Worm (Caenorhabditis elegans) whole organism, L4 larva: ENCODE measurements around the gene rps-21.
A peak's percentile ranks its signal among the peaks of the same experiment; 100 is the strongest.

Source experiments
- F26F4.8 ChIP-seq: fragments of 200-800 bp; sonication (Bioruptor generic); conservative IDR thresholded peaks from 2 replicates; pipeline ENCODE4 v1.3.6; 2022; ENCODE audit warnings: missing genetic modification characterization, missing compliant biosample characterization
- F49E8.2 ChIP-seq: sonication (generic microtip); optimal IDR thresholded peaks from 2 replicates; lab custom pipeline; 2016; ENCODE audit warnings: missing compliant biosample characterization, mild to moderate bottlenecking, missing genetic modification characterization, borderline replicate concordance
- R02D3.7 ChIP-seq: fragments of 150-350 bp; sonication (generic microtip); optimal IDR thresholded peaks from 3 replicates; lab custom pipeline; 2014; ENCODE audit warnings: missing biosample characterization, missing genetic modification characterization
- T20F7.1 ChIP-seq: fragments of 200-800 bp; sonication (Bioruptor generic); optimal IDR thresholded peaks from 2 replicates; lab custom pipeline; 2018; ENCODE audit warnings: mild to moderate bottlenecking, missing genetic modification characterization, missing compliant biosample characterization
- Y105C5A.15 ChIP-seq: fragments of 200-800 bp; sonication (Bioruptor generic); IDR thresholded peaks from 2 replicates; pipeline ENCODE4 v1.3.6; 2022; ENCODE audit warnings: missing genetic modification characterization, missing compliant biosample characterization
- ZK546.5 ChIP-seq, 2 experiments: sonication (generic microtip); optimal IDR thresholded peaks; 2 replicates each; lab custom pipeline; 2017; ENCODE audit warnings: missing biosample characterization in 2 of 2, missing genetic modification characterization in 2 of 2
- aly-2 ChIP-seq: sonication (generic microtip); optimal IDR thresholded peaks from 2 replicates; lab custom pipeline; 2018; ENCODE audit warnings: missing biosample characterization, missing genetic modification characterization
- ama-1 ChIP-seq: fragments of 150-350 bp; optimal IDR thresholded peaks from 2 replicates; lab custom pipeline; 2014; ENCODE audit warnings: inconsistent platforms, mixed read lengths
- ceh-44 ChIP-seq: fragments of 200-800 bp; sonication (Bioruptor generic); IDR thresholded peaks from 2 replicates; pipeline ENCODE4 v1.3.6; 2022; ENCODE audit warnings: missing genetic modification reagents, missing genetic modification characterization, missing compliant biosample characterization
- ceh-82 ChIP-seq: sonication (generic microtip); optimal IDR thresholded peaks from 2 replicates; lab custom pipeline; 2017; ENCODE audit warnings: missing biosample characterization, missing genetic modification characterization
- ces-1 ChIP-seq: fragments of 150-350 bp; sonication (generic microtip); optimal IDR thresholded peaks from 4 replicates; lab custom pipeline; 2014; ENCODE audit warnings: missing biosample characterization, missing genetic modification reagents, missing genetic modification characterization
- ctbp-1 ChIP-seq: fragments of 200-800 bp; sonication (Bioruptor generic); IDR thresholded peaks from 2 replicates; pipeline ENCODE4 v1.3.6; 2022; ENCODE audit warnings: missing genetic modification reagents, missing genetic modification characterization, missing compliant biosample characterization
- daf-12 ChIP-seq: fragments of 150-350 bp; optimal IDR thresholded peaks from 2 replicates; lab custom pipeline; 2014; ENCODE audit warnings: missing biosample characterization, missing genetic modification reagents, missing genetic modification characterization
- daf-16 ChIP-seq, 3 experiments: sonication (generic microtip); optimal IDR thresholded peaks; 2 replicates each; lab custom pipeline; 2016 to 2017; ENCODE audit warnings: missing genetic modification characterization in 3 of 3, missing genetic modification reagents in 3 of 3, mild to moderate bottlenecking in 2 of 3, missing compliant biosample characterization in 2 of 3, missing biosample characterization in 1 of 3, moderate library complexity in 1 of 3
- daf-19 ChIP-seq: fragments of 200-800 bp; sonication (Bioruptor generic); conservative IDR thresholded peaks from 2 replicates; pipeline ENCODE4 v1.3.6; 2022; ENCODE audit warnings: missing genetic modification characterization, missing compliant biosample characterization
- dmd-8 ChIP-seq: fragments of 200-800 bp; sonication (Bioruptor generic); IDR thresholded peaks from 2 replicates; pipeline ENCODE4 v1.3.6; 2022; ENCODE audit warnings: missing genetic modification characterization, missing compliant biosample characterization
- dmd-9 ChIP-seq: fragments of 200-800 bp; sonication (Bioruptor generic); IDR thresholded peaks from 2 replicates; pipeline ENCODE4 v1.3.6; 2022; ENCODE audit warnings: missing genetic modification reagents, missing genetic modification characterization, missing compliant biosample characterization
- dpl-1 ChIP-seq: fragments of 150-350 bp; optimal IDR thresholded peaks from 2 replicates; lab custom pipeline; 2014; ENCODE audit warnings: missing biosample characterization, missing genetic modification reagents, missing genetic modification characterization
- egl-27 ChIP-seq: sonication (generic microtip); optimal IDR thresholded peaks from 3 replicates; lab custom pipeline; 2017; ENCODE audit warnings: missing biosample characterization, missing genetic modification reagents, missing genetic modification characterization
- egl-43 ChIP-seq: fragments of 200-800 bp; sonication (Bioruptor generic); IDR thresholded peaks from 2 replicates; pipeline ENCODE4 v1.3.6; 2022; ENCODE audit warnings: missing genetic modification reagents, missing genetic modification characterization, missing compliant biosample characterization
- hlh-11 ChIP-seq: fragments of 200-800 bp; sonication (Bioruptor generic); optimal IDR thresholded peaks from 2 replicates; lab custom pipeline; 2018; ENCODE audit warnings: mild to moderate bottlenecking, missing genetic modification characterization, missing compliant biosample characterization
- lin-1 ChIP-seq: fragments of 200-800 bp; sonication (Bioruptor generic); IDR thresholded peaks from 2 replicates; pipeline ENCODE4 v1.3.6; 2022; ENCODE audit warnings: missing genetic modification reagents, missing genetic modification characterization, missing compliant biosample characterization
- lin-13 ChIP-seq: fragments of 150-350 bp; optimal IDR thresholded peaks from 2 replicates; lab custom pipeline; 2014; ENCODE audit warnings: missing biosample characterization, missing genetic modification reagents, missing genetic modification characterization
- lin-38 ChIP-seq: fragments of 200-800 bp; sonication (Bioruptor generic); IDR thresholded peaks from 2 replicates; pipeline ENCODE4 v1.3.6; 2022; ENCODE audit warnings: missing genetic modification reagents, missing genetic modification characterization, missing compliant biosample characterization
- lir-3 ChIP-seq: sonication (generic microtip); optimal IDR thresholded peaks from 2 replicates; lab custom pipeline; 2016; ENCODE audit warnings: mild to moderate bottlenecking, missing genetic modification characterization, missing compliant biosample characterization
- madf-5 ChIP-seq, 2 experiments: fragments of 200-800 bp; sonication (Bioruptor generic); IDR thresholded peaks; 2 replicates each; pipeline ENCODE4 v1.3.6; 2022; ENCODE audit warnings: missing compliant biosample characterization in 2 of 2, missing genetic modification characterization in 2 of 2
- madf-9 ChIP-seq: fragments of 200-800 bp; sonication (Bioruptor generic); conservative IDR thresholded peaks from 2 replicates; pipeline ENCODE4 v1.3.6; 2022; ENCODE audit warnings: missing genetic modification reagents, missing genetic modification characterization, missing compliant biosample characterization
- mdl-1 ChIP-seq, 2 experiments: fragments of 150-350 bp in 1 of 2; sonication (generic microtip) in 1 of 2; optimal IDR thresholded peaks; 2 replicates each; lab custom pipeline; 2014 to 2017; ENCODE audit warnings: missing biosample characterization in 2 of 2, missing genetic modification characterization in 2 of 2
- mdt-29 ChIP-seq: fragments of 200-800 bp; sonication (Bioruptor generic); IDR thresholded peaks from 2 replicates; pipeline ENCODE4 v1.3.6; 2022; ENCODE audit warnings: missing genetic modification reagents, missing genetic modification characterization, missing compliant biosample characterization
- mep-1 ChIP-seq: fragments of 150-350 bp; sonication (generic microtip); optimal IDR thresholded peaks from 3 replicates; lab custom pipeline; 2014; ENCODE audit warnings: missing biosample characterization, missing genetic modification characterization
- mes-2 ChIP-seq: sonication (generic microtip); optimal IDR thresholded peaks from 2 replicates; lab custom pipeline; 2016; ENCODE audit warnings: missing genotype, mild to moderate bottlenecking, missing genetic modification characterization, missing compliant biosample characterization; ENCODE audit not compliant: poor library complexity, severe bottlenecking
- mxl-2 ChIP-seq: fragments of 200-800 bp; sonication (Bioruptor generic); conservative IDR thresholded peaks from 2 replicates; pipeline ENCODE4 v1.3.6; 2022; ENCODE audit warnings: missing genetic modification reagents, missing genetic modification characterization, missing compliant biosample characterization
- nhr-10 ChIP-seq: fragments of 150-350 bp; optimal IDR thresholded peaks from 2 replicates; lab custom pipeline; 2014; ENCODE audit warnings: missing biosample characterization, missing genetic modification characterization
- nhr-102 ChIP-seq: sonication (generic microtip); optimal IDR thresholded peaks from 2 replicates; lab custom pipeline; 2016; ENCODE audit warnings: mild to moderate bottlenecking, missing genetic modification characterization, moderate library complexity, missing compliant biosample characterization
- nhr-111 ChIP-seq: fragments of 200-800 bp; sonication (Bioruptor generic); optimal IDR thresholded peaks from 2 replicates; lab custom pipeline; 2018; ENCODE audit warnings: mild to moderate bottlenecking, missing genetic modification characterization, missing compliant biosample characterization
- nhr-237 ChIP-seq: sonication (generic microtip); optimal IDR thresholded peaks from 2 replicates; lab custom pipeline; 2017; ENCODE audit warnings: missing biosample characterization, missing genetic modification characterization
- nhr-28 ChIP-seq: fragments of 150-350 bp; optimal IDR thresholded peaks from 2 replicates; lab custom pipeline; 2014; ENCODE audit warnings: missing biosample characterization, missing genetic modification characterization
- nhr-42 ChIP-seq: fragments of 200-800 bp; sonication (Bioruptor generic); IDR thresholded peaks from 2 replicates; pipeline ENCODE4 v1.3.6; 2022; ENCODE audit warnings: missing genetic modification characterization, missing compliant biosample characterization
- nhr-48 ChIP-seq: sonication (generic microtip); optimal IDR thresholded peaks from 2 replicates; lab custom pipeline; 2016; ENCODE audit warnings: mild to moderate bottlenecking, missing genetic modification characterization, missing compliant biosample characterization
- nhr-6 ChIP-seq: fragments of 150-350 bp; optimal IDR thresholded peaks from 2 replicates; lab custom pipeline; 2014; ENCODE audit warnings: missing biosample characterization, missing genetic modification characterization
- nhr-76 ChIP-seq: fragments of 150-350 bp; optimal IDR thresholded peaks from 2 replicates; lab custom pipeline; 2014; ENCODE audit warnings: missing biosample characterization, missing genetic modification characterization
- rbr-2 ChIP-seq: sonication (generic microtip); optimal IDR thresholded peaks from 2 replicates; lab custom pipeline; 2016; ENCODE audit warnings: missing genotype, missing genetic modification characterization, missing compliant biosample characterization
- sdz-12 ChIP-seq: fragments of 200-800 bp; sonication (Bioruptor generic); optimal IDR thresholded peaks from 2 replicates; lab custom pipeline; 2018; ENCODE audit warnings: mild to moderate bottlenecking, missing genetic modification characterization, missing compliant biosample characterization
- set-16 ChIP-seq: fragments of 200-800 bp; sonication (Bioruptor generic); IDR thresholded peaks from 2 replicates; pipeline ENCODE4 v1.3.6; 2022; ENCODE audit warnings: missing genetic modification reagents, missing genetic modification characterization, missing compliant biosample characterization
- spr-1 ChIP-seq: sonication (generic microtip); optimal IDR thresholded peaks from 2 replicates; lab custom pipeline; 2016; ENCODE audit warnings: mild to moderate bottlenecking, missing genetic modification characterization, missing compliant biosample characterization
- tag-97 ChIP-seq: fragments of 200-800 bp; sonication (Bioruptor generic); IDR thresholded peaks from 2 replicates; pipeline ENCODE4 v1.3.6; 2022; ENCODE audit warnings: missing genetic modification characterization, missing compliant biosample characterization
- unc-39 ChIP-seq: sonication (generic microtip); optimal IDR thresholded peaks from 2 replicates; lab custom pipeline; 2017; ENCODE audit warnings: missing biosample characterization, missing genetic modification characterization
- zfp-2 ChIP-seq: sonication (generic microtip); optimal IDR thresholded peaks from 2 replicates; lab custom pipeline; 2016; ENCODE audit warnings: mild to moderate bottlenecking, missing genetic modification characterization, missing compliant biosample characterization
- ztf-11 ChIP-seq: fragments of 150-350 bp; optimal IDR thresholded peaks from 2 replicates; lab custom pipeline; 2014; ENCODE audit warnings: missing biosample characterization, missing genetic modification characterization
- ztf-7 ChIP-seq: fragments of 150-350 bp; optimal IDR thresholded peaks from 2 replicates; lab custom pipeline; 2014; ENCODE audit warnings: missing biosample characterization, missing genetic modification characterization

Gene rps-21

ce11 chrIII:7166664-7167567 is 22.5 kb downstream of the rps-21 start (continued):
- TF ChIP-seq mdl-1 (tag; optimal IDR thresholded peaks at IDR 0.05; lab: Kevin White, UChicago) (peak in 1 of 2 experiments; percentile 41), R02D3.7 (tag; lab: Kevin White, UChicago) (no peak), mdt-29 (GFP tag; lab: Robert Waterston, UW) (no peak), lir-3 (tag; lab: Kevin White, UChicago) (no peak), sdz-12 (no peak), ceh-44 (no peak), daf-12 (tag; lab: Kevin White, UChicago) (no peak), nhr-102 (no peak), nhr-48 (tag; lab: Kevin White, UChicago) (no peak), mep-1 (peak; percentile 76), ces-1 (no peak), egl-43 (GFP tag; lab: Robert Waterston, UW) (peak; percentile 61; the same call in 1 of the 2 replicates), ceh-82 (tag; lab: Kevin White, UChicago) (no peak), madf-5 (GFP tag; IDR thresholded peaks at IDR 0.05; lab: Robert Waterston, UW) (no peak), dmd-9 (GFP tag; lab: Robert Waterston, UW) (no peak), hlh-11 (tag; lab: Kevin White, UChicago) (peak; percentile 58), zfp-2 (tag; lab: Kevin White, UChicago) (no peak), nhr-111 (no peak), nhr-10 (tag; lab: Kevin White, UChicago) (no peak), mxl-2 (GFP tag; lab: Robert Waterston, UW) (no peak), daf-19 (GFP tag; lab: Robert Waterston, UW) (no peak), mes-2 (tag; lab: Kevin White, UChicago) (peak; percentile 51), lin-38 (GFP tag; lab: Robert Waterston, UW) (no peak), F49E8.2 (no peak), madf-9 (GFP tag; lab: Robert Waterston, UW) (0 out of 2 replicates have a peak, but pooled peaks have one; percentile 23), ztf-11 (tag; lab: Kevin White, UChicago) (no peak), nhr-76 (tag; lab: Kevin White, UChicago) (no peak), ctbp-1 (no peak), nhr-42 (GFP tag; lab: Robert Waterston, UW) (no peak), nhr-6 (tag; lab: Kevin White, UChicago) (peak; percentile 29), set-16 (GFP tag; lab: Robert Waterston, UW) (peak; percentile 31), ama-1 (lab: Kevin White, UChicago) (peak; percentile 2), spr-1 (tag; lab: Kevin White, UChicago) (no peak), nhr-237 (tag; lab: Kevin White, UChicago) (no peak), egl-27 (tag; lab: Kevin White, UChicago) (no peak), nhr-28 (tag; lab: Kevin White, UChicago) (peak; percentile 69), aly-2 (no peak), ztf-7 (tag; lab: Kevin White, UChicago) (peak; percentile 5), lin-1 (0 out of 2 replicates have a peak, but pooled peaks have one; percentile 37), dpl-1 (GFP tag; lab: Kevin White, UChicago) (peak; percentile 2), dmd-8 (GFP tag; lab: Robert Waterston, UW) (no peak), lin-13 (no peak), F26F4.8 (GFP tag; lab: Robert Waterston, UW) (no peak), Y105C5A.15 (no peak), daf-16 (GFP tag; optimal IDR thresholded peaks at IDR 0.05; lab: Kevin White, UChicago) (no peak), daf-16 (tag; optimal IDR thresholded peaks at IDR 0.05; lab: Kevin White, UChicago) (peak; percentile 74), unc-39 (tag; lab: Kevin White, UChicago) (no peak), ZK546.5 (tag; optimal IDR thresholded peaks at IDR 0.05; lab: Kevin White, UChicago) (no peak), tag-97 (GFP tag; lab: Robert Waterston, UW) (no peak), T20F7.1 (peak; percentile 19), rbr-2 (tag; lab: Kevin White, UChicago) (peak; percentile 64)
